Fruit fly (Drosophila melanogaster) whole organism, embryonic: ENCODE data around the gene phol.

ENCODE experiments used
- CG12236 ChIP-seq: fragments of 200-800 bp; sonication (Bioruptor generic); optimal IDR thresholded peaks from 2 replicates; lab custom pipeline; 2016; ENCODE audit warnings: missing biosample characterization, missing genetic modification characterization
- CG16815 ChIP-seq: fragments of 200-800 bp; sonication (Bioruptor generic); optimal IDR thresholded peaks from 3 replicates; lab custom pipeline; 2017; ENCODE audit warnings: missing biosample characterization, mild to moderate bottlenecking, missing genetic modification characterization
- Dll ChIP-seq: fragments of 200-800 bp; sonication (Bioruptor generic); IDR thresholded peaks from 4 replicates; pipeline ENCODE4 v1.3.6; 2022; ENCODE audit warnings: missing biosample characterization, missing genetic modification characterization; ENCODE audit not compliant: partially characterized antibody
- Lim3 ChIP-seq: fragments of 200-800 bp; sonication (Bioruptor generic); IDR thresholded peaks from 2 replicates; pipeline ENCODE4 v1.3.6; 2022; ENCODE audit warnings: missing biosample characterization, missing genetic modification characterization
- Rx ChIP-seq: fragments of 200-800 bp; sonication (Bioruptor generic); IDR thresholded peaks from 2 replicates; pipeline ENCODE4 v1.3.6; 2022; ENCODE audit warnings: missing biosample characterization, missing genetic modification characterization
- scrt ChIP-seq: fragments of 200-800 bp; sonication (Bioruptor generic); optimal IDR thresholded peaks from 2 replicates; lab custom pipeline; 2018; ENCODE audit warnings: missing biosample characterization, mild to moderate bottlenecking, missing genetic modification characterization, moderate library complexity
- zf30C ChIP-seq: fragments of 200-800 bp; sonication (Bioruptor generic); optimal IDR thresholded peaks from 3 replicates; lab custom pipeline; 2018; ENCODE audit warnings: missing biosample characterization, mild to moderate bottlenecking, missing genetic modification characterization

DNA sequence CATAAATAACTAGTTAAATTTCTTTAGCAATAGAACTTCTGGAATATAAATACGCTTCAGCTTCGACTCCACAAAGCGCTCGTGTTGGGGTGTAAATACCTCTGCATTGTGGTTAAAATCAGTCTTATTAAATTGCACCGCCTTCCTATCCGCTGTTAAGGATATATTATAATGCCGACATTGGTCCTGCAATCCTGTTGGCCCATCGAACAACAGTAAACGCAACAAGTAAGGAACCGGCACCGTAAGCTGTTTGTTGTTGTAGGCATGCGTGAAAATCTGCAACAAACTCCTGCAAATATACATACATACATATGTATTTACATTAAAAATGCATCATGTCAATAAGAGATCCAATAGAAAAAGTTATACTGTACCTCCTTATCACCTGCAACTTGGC, 308 bp upstream of the phol start:
- peak; percentile 95 for TF ChIP-seq scrt
- no peak for TF ChIP-seq Lim3 (GFP tag; lab: Robert Waterston, UW)
- no peak for TF ChIP-seq zf30C (GFP tag; lab: Kevin White, UChicago)
- TF ChIP-seq CG12236 (GFP tag; lab: Kevin White, UChicago), result no peak
- TF ChIP-seq Rx (GFP tag; lab: Robert Waterston, UW), result no peak
- no peak for TF ChIP-seq CG16815 (GFP tag; lab: Kevin White, UChicago)
- TF ChIP-seq Dll (GFP tag; lab: Robert Waterston, UW), result no peak
